Fruit fly (Drosophila melanogaster) whole organism, embryonic: ENCODE measurements around the gene CG13364.

Experiments used
- Ada2b ChIP-seq: fragments of 200-800 bp; sonication (Bioruptor generic); IDR thresholded peaks from 2 replicates; pipeline ENCODE4 v1.3.6; 2022; ENCODE audit warnings: missing biosample characterization, missing genetic modification characterization
- Aef1 ChIP-seq: fragments of 200-800 bp; sonication (Bioruptor generic); IDR thresholded peaks from 3 replicates; pipeline ENCODE4 v1.3.6; 2022; ENCODE audit warnings: missing biosample characterization, missing genetic modification characterization
- Antp ChIP-seq: fragments of 200-800 bp; sonication (Bioruptor generic); optimal IDR thresholded peaks from 3 replicates; lab custom pipeline; 2016; ENCODE audit warnings: missing biosample characterization, missing genetic modification characterization
- CG11247 ChIP-seq: fragments of 200-800 bp; sonication (Bioruptor generic); IDR thresholded peaks from 2 replicates; pipeline ENCODE4 v1.3.6; 2022; ENCODE audit warnings: missing biosample characterization, missing genetic modification characterization
- CG12391 ChIP-seq: fragments of 200-800 bp; sonication (Bioruptor generic); optimal IDR thresholded peaks from 3 replicates; lab custom pipeline; 2018; ENCODE audit warnings: missing biosample characterization, mild to moderate bottlenecking, missing genetic modification characterization, moderate library complexity
- CG14860 ChIP-seq: fragments of 200-800 bp; sonication (Bioruptor generic); IDR thresholded peaks from 3 replicates; pipeline ENCODE4 v1.3.6; 2022; ENCODE audit warnings: missing biosample characterization, missing genetic modification characterization; ENCODE audit not compliant: partially characterized antibody
- CG1602 ChIP-seq: fragments of 200-800 bp; sonication (Bioruptor generic); optimal IDR thresholded peaks from 3 replicates; lab custom pipeline; 2016; ENCODE audit warnings: missing biosample characterization, missing genetic modification characterization
- CG17328 ChIP-seq: fragments of 200-800 bp; sonication (Bioruptor generic); IDR thresholded peaks from 2 replicates; pipeline ENCODE4 v1.3.6; 2022; ENCODE audit warnings: missing biosample characterization, missing genetic modification characterization
- CG18011 ChIP-seq: fragments of 200-800 bp; sonication (Bioruptor generic); optimal IDR thresholded peaks from 2 replicates; lab custom pipeline; 2017; ENCODE audit warnings: missing biosample characterization, missing genetic modification characterization, mild to moderate bottlenecking, moderate library complexity, missing genotype
- CG30403 ChIP-seq: fragments of 200-800 bp; sonication (Bioruptor generic); optimal IDR thresholded peaks from 3 replicates; lab custom pipeline; 2016; ENCODE audit warnings: missing biosample characterization, missing genetic modification characterization
- CG3407 ChIP-seq: fragments of 200-800 bp; sonication (Bioruptor generic); optimal IDR thresholded peaks from 2 replicates; lab custom pipeline; 2018; ENCODE audit warnings: missing biosample characterization, mild to moderate bottlenecking, missing genetic modification characterization
- CG3838 ChIP-seq: fragments of 200-800 bp; sonication (Bioruptor generic); optimal IDR thresholded peaks from 3 replicates; lab custom pipeline; 2016; ENCODE audit warnings: missing biosample characterization, missing genetic modification characterization
- CG3847 ChIP-seq: fragments of 200-800 bp; sonication (Bioruptor generic); IDR thresholded peaks from 2 replicates; pipeline ENCODE4 v1.3.6; 2022; ENCODE audit warnings: missing biosample characterization, missing genetic modification characterization
- CG42726 ChIP-seq: fragments of 200-800 bp; sonication (Bioruptor generic); IDR thresholded peaks from 2 replicates; pipeline ENCODE4 v1.3.6; 2022; ENCODE audit warnings: missing biosample characterization, missing genetic modification characterization; ENCODE audit not compliant: partially characterized antibody
- CG4360 ChIP-seq: fragments of 200-800 bp; sonication (Bioruptor generic); IDR thresholded peaks from 2 replicates; pipeline ENCODE4 v1.3.6; 2022; ENCODE audit warnings: missing biosample characterization, missing genetic modification characterization
- CG43689 ChIP-seq: fragments of 200-800 bp; sonication (Bioruptor generic); IDR thresholded peaks from 2 replicates; pipeline ENCODE4 v1.3.6; 2022; ENCODE audit warnings: missing biosample characterization, missing genetic modification characterization
- CG4404 ChIP-seq: fragments of 200-800 bp; sonication (Bioruptor generic); IDR thresholded peaks from 2 replicates; pipeline ENCODE4 v1.3.6; 2022; ENCODE audit warnings: missing biosample characterization, missing genetic modification characterization
- CG4854 ChIP-seq: fragments of 200-800 bp; sonication (Bioruptor generic); optimal IDR thresholded peaks from 2 replicates; lab custom pipeline; 2016; ENCODE audit warnings: missing biosample characterization, missing genetic modification characterization, inconsistent platforms
- CG6854 ChIP-seq: fragments of 200-800 bp; sonication (Bioruptor generic); optimal IDR thresholded peaks from 3 replicates; lab custom pipeline; 2017; ENCODE audit warnings: missing biosample characterization, mild to moderate bottlenecking, missing genetic modification characterization
- CG8089 ChIP-seq: fragments of 200-800 bp; sonication (Bioruptor generic); optimal IDR thresholded peaks from 3 replicates; lab custom pipeline; 2016; ENCODE audit warnings: missing biosample characterization, missing genetic modification characterization
- CG8359 ChIP-seq: fragments of 200-800 bp; sonication (Bioruptor generic); optimal IDR thresholded peaks from 2 replicates; lab custom pipeline; 2017; ENCODE audit warnings: missing biosample characterization, mild to moderate bottlenecking, missing genetic modification characterization, borderline replicate concordance
- CG8765 ChIP-seq: fragments of 200-800 bp; sonication (Bioruptor generic); IDR thresholded peaks from 2 replicates; pipeline ENCODE4 v1.3.6; 2022; ENCODE audit warnings: missing biosample characterization, missing genetic modification characterization
- CG9817 ChIP-seq: fragments of 200-800 bp; sonication (Bioruptor generic); optimal IDR thresholded peaks from 2 replicates; lab custom pipeline; 2018; ENCODE audit warnings: missing biosample characterization, mild to moderate bottlenecking, missing genetic modification characterization, moderate library complexity
- CG9876 ChIP-seq: fragments of 200-800 bp; sonication (Bioruptor generic); optimal IDR thresholded peaks from 2 replicates; lab custom pipeline; 2016; ENCODE audit warnings: missing biosample characterization, missing genetic modification characterization
- CrebB ChIP-seq: fragments of 200-800 bp; sonication (Bioruptor generic); optimal IDR thresholded peaks from 3 replicates; lab custom pipeline; 2018; ENCODE audit warnings: missing biosample characterization, mild to moderate bottlenecking, missing genetic modification characterization
- HHEX ChIP-seq: fragments of 200-800 bp; sonication (Bioruptor generic); optimal IDR thresholded peaks from 3 replicates; lab custom pipeline; 2017; ENCODE audit warnings: missing biosample characterization, mild to moderate bottlenecking, missing genetic modification characterization, missing genetic modification reagents
- Hmr ChIP-seq: fragments of 200-800 bp; sonication (Bioruptor generic); optimal IDR thresholded peaks from 3 replicates; lab custom pipeline; 2017; ENCODE audit warnings: mild to moderate bottlenecking, missing biosample characterization, missing genetic modification reagents, missing genetic modification characterization
- NFAT ChIP-seq: fragments of 200-800 bp; sonication (Bioruptor generic); IDR thresholded peaks from 2 replicates; pipeline ENCODE4 v1.3.6; 2022; ENCODE audit warnings: missing biosample characterization, missing genetic modification characterization
- Nf-YA ChIP-seq: fragments of 200-800 bp; sonication (Bioruptor generic); IDR thresholded peaks from 2 replicates; pipeline ENCODE4 v1.3.6; 2022; ENCODE audit warnings: missing biosample characterization, missing genetic modification characterization
- Oli ChIP-seq: fragments of 200-800 bp; sonication (Bioruptor generic); optimal IDR thresholded peaks from 2 replicates; lab custom pipeline; 2018; ENCODE audit warnings: missing biosample characterization, mild to moderate bottlenecking, missing genetic modification characterization, moderate library complexity
- Ravus ChIP-seq: fragments of 200-800 bp; sonication (Bioruptor generic); IDR thresholded peaks from 2 replicates; pipeline ENCODE4 v1.3.6; 2022; ENCODE audit warnings: missing biosample characterization, missing genetic modification characterization
- Vsx1 ChIP-seq: fragments of 200-800 bp; sonication (Bioruptor generic); optimal IDR thresholded peaks from 2 replicates; lab custom pipeline; 2017; ENCODE audit warnings: missing biosample characterization, mild to moderate bottlenecking, missing genetic modification characterization, missing genetic modification reagents
- bbx ChIP-seq: fragments of 200-800 bp; sonication (Bioruptor generic); IDR thresholded peaks from 2 replicates; pipeline ENCODE4 v1.3.6; 2022; ENCODE audit warnings: missing biosample characterization, missing genetic modification characterization; ENCODE audit not compliant: partially characterized antibody
- cas ChIP-seq: fragments of 200-800 bp; sonication (Bioruptor generic); IDR thresholded peaks from 2 replicates; pipeline ENCODE4 v1.3.6; 2022; ENCODE audit warnings: missing biosample characterization, missing genetic modification characterization
- cwo ChIP-seq: fragments of 200-800 bp; sonication (Bioruptor generic); optimal IDR thresholded peaks from 3 replicates; lab custom pipeline; 2017; ENCODE audit warnings: missing biosample characterization, missing genetic modification characterization, mild to moderate bottlenecking, moderate library complexity, missing genetic modification reagents
- eve ChIP-seq, 2 experiments: fragments of >200 bp; optimal IDR thresholded peaks; 2 replicates each; lab custom pipeline; 2017; ENCODE audit warnings: missing biosample characterization in 2 of 2, missing genetic modification characterization in 2 of 2
- ewg ChIP-seq: fragments of 200-800 bp; sonication (Bioruptor generic); optimal IDR thresholded peaks from 3 replicates; lab custom pipeline; 2017; ENCODE audit warnings: mild to moderate bottlenecking, missing biosample characterization, missing genetic modification reagents, missing genetic modification characterization
- fd102C ChIP-seq: fragments of 200-800 bp; sonication (Bioruptor generic); optimal IDR thresholded peaks from 2 replicates; lab custom pipeline; 2018; ENCODE audit warnings: missing biosample characterization, mild to moderate bottlenecking, missing genetic modification characterization, moderate library complexity
- fd96Cb ChIP-seq: fragments of 200-800 bp; sonication (Bioruptor generic); optimal IDR thresholded peaks from 2 replicates; lab custom pipeline; 2018; ENCODE audit warnings: missing biosample characterization, mild to moderate bottlenecking, missing genetic modification characterization, moderate library complexity
- grn ChIP-seq: fragments of 200-800 bp; sonication (Bioruptor generic); optimal IDR thresholded peaks from 3 replicates; lab custom pipeline; 2017; ENCODE audit warnings: missing biosample characterization, missing genetic modification characterization
- lab ChIP-seq: fragments of 200-800 bp; sonication (Bioruptor generic); optimal IDR thresholded peaks from 3 replicates; lab custom pipeline; 2017; ENCODE audit warnings: missing biosample characterization, missing genetic modification characterization, mild to moderate bottlenecking, moderate library complexity, missing genetic modification reagents
- org-1 ChIP-seq: fragments of 200-800 bp; sonication (Bioruptor generic); optimal IDR thresholded peaks from 2 replicates; lab custom pipeline; 2017; ENCODE audit warnings: missing biosample characterization, missing genetic modification characterization
- p53 ChIP-seq: fragments of 200-800 bp; sonication (Bioruptor generic); optimal IDR thresholded peaks from 2 replicates; lab custom pipeline; 2016; ENCODE audit warnings: missing biosample characterization, missing genetic modification characterization
- ro ChIP-seq: fragments of 200-800 bp; sonication (Bioruptor generic); IDR thresholded peaks from 2 replicates; pipeline ENCODE4 v1.3.6; 2022; ENCODE audit warnings: missing biosample characterization, missing genetic modification characterization
- sens-2 ChIP-seq: fragments of 200-800 bp; sonication (Bioruptor generic); IDR thresholded peaks from 2 replicates; pipeline ENCODE4 v1.3.6; 2022; ENCODE audit warnings: missing biosample characterization, missing genetic modification characterization
- sisA ChIP-seq: fragments of 200-800 bp; sonication (Bioruptor generic); IDR thresholded peaks from 2 replicates; pipeline ENCODE4 v1.3.6; 2022; ENCODE audit warnings: missing biosample characterization, missing genetic modification characterization
- ssp ChIP-seq: fragments of 200-800 bp; sonication (Bioruptor generic); IDR thresholded peaks from 2 replicates; pipeline ENCODE4 v1.3.6; 2022; ENCODE audit warnings: missing biosample characterization, missing genetic modification characterization
- tll ChIP-seq, 2 experiments: fragments of 200-800 bp in 1 of 2; fragments of >200 bp in 1 of 2; sonication (Bioruptor generic) in 1 of 2; optimal IDR thresholded peaks; 2 replicates each; lab custom pipeline; 2017 to 2019; ENCODE audit warnings: missing biosample characterization in 2 of 2, missing genetic modification characterization in 2 of 2, mild to moderate bottlenecking in 1 of 2, moderate library complexity in 1 of 2
- tup ChIP-seq: fragments of 200-800 bp; sonication (Bioruptor generic); optimal IDR thresholded peaks from 2 replicates; lab custom pipeline; 2016; ENCODE audit warnings: missing biosample characterization, mild to moderate bottlenecking, missing genetic modification characterization, moderate library complexity
- vfl ChIP-seq: fragments of 200-800 bp; sonication (Bioruptor generic); optimal IDR thresholded peaks from 2 replicates; lab custom pipeline; 2016; ENCODE audit warnings: missing biosample characterization, missing genetic modification characterization

Gene CG13364

DNA sequence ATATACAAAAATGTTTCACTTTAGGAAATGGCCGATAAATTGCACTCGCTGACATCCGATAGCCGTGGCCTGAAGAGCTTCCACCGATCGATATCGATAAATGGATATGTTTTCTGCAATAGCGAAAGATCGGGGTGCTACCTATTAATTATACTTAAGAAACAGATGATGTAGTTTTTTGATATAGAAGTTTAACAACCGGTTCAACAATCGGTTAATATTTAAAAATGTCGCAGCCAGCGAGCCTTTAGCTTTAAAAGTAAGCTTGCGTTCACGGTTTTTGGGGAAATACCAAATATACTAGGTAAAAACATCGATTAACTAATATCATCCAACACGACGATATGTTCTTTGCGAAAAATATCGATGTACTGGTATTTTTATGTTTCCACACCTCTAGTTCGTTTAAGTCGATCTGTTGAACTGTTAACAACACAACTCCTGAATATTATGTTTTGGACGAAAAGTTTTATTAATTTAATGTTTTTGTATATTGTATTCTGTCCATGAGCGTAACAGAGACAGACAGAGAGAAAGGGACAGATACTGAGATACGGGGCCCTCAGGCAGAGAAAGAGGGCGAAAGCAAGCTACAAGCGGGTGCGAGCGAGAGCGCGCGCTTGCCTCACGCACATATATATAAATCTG, 10.6 kb upstream of the CG13364 start, which contains the start of gene Dredd:
TSS of gene Dredd (minus strand) at position 51 of the 648 bp plus-strand sequence.
- TF ChIP-seq fd96Cb (tag; lab: Kevin White, UChicago) (no peak), fd102C (GFP tag; lab: Kevin White, UChicago) (no peak), eve (GFP tag; optimal IDR thresholded peaks at IDR 0.05; lab: Kevin White, UChicago) (no peak), CG12391 (no peak), lab (peak; percentile 56), CG9817 (no peak), CG4854 (GFP tag; lab: Kevin White, UChicago) (no peak), Oli (tag; lab: Kevin White, UChicago) (no peak), CG1602 (GFP tag; lab: Kevin White, UChicago) (no peak), CG4360 (GFP tag; lab: Robert Waterston, UW) (no peak), sens-2 (GFP tag; lab: Robert Waterston, UW) (no peak), vfl (no peak), Ada2b (GFP tag; lab: Robert Waterston, UW) (no peak), grn (GFP tag; lab: Kevin White, UChicago) (no peak), p53 (no peak), Antp (GFP tag; lab: Kevin White, UChicago) (no peak), tup (no peak), Vsx1 (GFP tag; lab: Kevin White, UChicago) (no peak), ewg (GFP tag; lab: Kevin White, UChicago) (no peak), CG17328 (GFP tag; lab: Robert Waterston, UW) (no peak), CG9876 (GFP tag; lab: Kevin White, UChicago) (no peak), Ravus (GFP tag; lab: Robert Waterston, UW) (no peak), Hmr (peak; percentile 28), CG8359 (no peak), HHEX (GFP tag; lab: Kevin White, UChicago) (no peak), CG8765 (GFP tag; lab: Robert Waterston, UW) (no peak), Aef1 (GFP tag; lab: Robert Waterston, UW) (no peak), CG18011 (GFP tag; lab: Kevin White, UChicago) (no peak), CG30403 (no peak), ssp (GFP tag; lab: Robert Waterston, UW) (no peak), CG14860 (GFP tag; lab: Robert Waterston, UW) (peak; percentile 95), sisA (GFP tag; lab: Robert Waterston, UW) (no peak), CG8089 (GFP tag; lab: Kevin White, UChicago) (no peak), bbx (GFP tag; lab: Robert Waterston, UW) (peak; percentile 84), CG3407 (GFP tag; lab: Kevin White, UChicago) (no peak), CG43689 (no peak), CG42726 (GFP tag; lab: Robert Waterston, UW) (peak; percentile 82; the same call in 1 of the 2 replicates), tll (GFP tag; optimal IDR thresholded peaks at IDR 0.05; lab: Kevin White, UChicago) (no peak), org-1 (GFP tag; lab: Kevin White, UChicago) (no peak), cas (GFP tag; lab: Robert Waterston, UW) (no peak), CrebB (no peak), CG6854 (GFP tag; lab: Kevin White, UChicago) (peak; percentile 12), cwo (GFP tag; lab: Kevin White, UChicago) (peak; percentile 42), NFAT (GFP tag; lab: Robert Waterston, UW) (no peak), CG11247 (GFP tag; lab: Robert Waterston, UW) (no peak), Nf-YA (GFP tag; lab: Robert Waterston, UW) (no peak), ro (no peak), CG4404 (GFP tag; lab: Robert Waterston, UW) (no peak), CG3847 (no peak), CG3838 (GFP tag; lab: Kevin White, UChicago) (no peak)
